Fruit fly (Drosophila melanogaster) whole organism, embryonic: ENCODE data around the gene Pxd.

Experiments used
- B-H1 ChIP-seq: fragments of 200-800 bp; sonication (Bioruptor generic); IDR thresholded peaks from 3 replicates; pipeline ENCODE4 v1.3.6; 2022; ENCODE audit warnings: missing biosample characterization, missing genetic modification characterization
- CG10267 ChIP-seq: fragments of 200-800 bp; sonication (Bioruptor generic); optimal IDR thresholded peaks from 2 replicates; lab custom pipeline; 2018; ENCODE audit warnings: missing biosample characterization, mild to moderate bottlenecking, missing genetic modification characterization, moderate library complexity
- CG10366 ChIP-seq: fragments of 200-800 bp; sonication (Bioruptor generic); IDR thresholded peaks from 2 replicates; pipeline ENCODE4 v1.3.6; 2022; ENCODE audit warnings: missing biosample characterization, missing genetic modification characterization
- CG10543 ChIP-seq: fragments of 200-800 bp; sonication (Bioruptor generic); optimal IDR thresholded peaks from 3 replicates; lab custom pipeline; 2017; ENCODE audit warnings: missing biosample characterization, mild to moderate bottlenecking, missing genetic modification characterization, moderate library complexity
- CG12769 ChIP-seq: fragments of 200-800 bp; sonication (Bioruptor generic); optimal IDR thresholded peaks from 2 replicates; lab custom pipeline; 2019; ENCODE audit warnings: missing biosample characterization, mild to moderate bottlenecking, missing genetic modification characterization, moderate library complexity
- CG14710 ChIP-seq: fragments of 200-800 bp; sonication (Bioruptor generic); optimal IDR thresholded peaks from 3 replicates; lab custom pipeline; 2019; ENCODE audit warnings: missing biosample characterization, mild to moderate bottlenecking, missing genetic modification characterization, moderate library complexity
- CG15479 ChIP-seq: fragments of 200-800 bp; sonication (Bioruptor generic); optimal IDR thresholded peaks from 3 replicates; lab custom pipeline; 2019; ENCODE audit warnings: missing biosample characterization, mild to moderate bottlenecking, missing genetic modification characterization, moderate library complexity
- CG15696 ChIP-seq: fragments of 200-800 bp; sonication (Bioruptor generic); optimal IDR thresholded peaks from 2 replicates; lab custom pipeline; 2019; ENCODE audit warnings: missing biosample characterization, mild to moderate bottlenecking, missing genetic modification characterization, moderate library complexity
- CG17361 ChIP-seq: fragments of 200-800 bp; sonication (Bioruptor generic); IDR thresholded peaks from 3 replicates; pipeline ENCODE4 v1.3.6; 2022; ENCODE audit warnings: missing biosample characterization, missing genetic modification characterization
- CG17612 ChIP-seq: fragments of 200-800 bp; sonication (Bioruptor generic); IDR thresholded peaks from 2 replicates; pipeline ENCODE4 v1.3.6; 2022; ENCODE audit warnings: missing biosample characterization, missing genetic modification characterization
- CG34422 ChIP-seq: fragments of 200-800 bp; sonication (Bioruptor generic); IDR thresholded peaks from 3 replicates; pipeline ENCODE4 v1.3.6; 2022; ENCODE audit warnings: missing biosample characterization, missing genetic modification characterization
- CG3838 ChIP-seq: fragments of 200-800 bp; sonication (Bioruptor generic); optimal IDR thresholded peaks from 3 replicates; lab custom pipeline; 2016; ENCODE audit warnings: missing biosample characterization, missing genetic modification characterization
- CG6689 ChIP-seq: fragments of 200-800 bp; sonication (Bioruptor generic); IDR thresholded peaks from 2 replicates; pipeline ENCODE4 v1.3.6; 2022; ENCODE audit warnings: missing biosample characterization, missing genetic modification characterization
- CG6813 ChIP-seq: fragments of 200-800 bp; sonication (Bioruptor generic); optimal IDR thresholded peaks from 2 replicates; lab custom pipeline; 2017; ENCODE audit warnings: missing biosample characterization, missing genetic modification characterization, mild to moderate bottlenecking, moderate library complexity, missing genetic modification reagents
- CG8089 ChIP-seq: fragments of 200-800 bp; sonication (Bioruptor generic); optimal IDR thresholded peaks from 3 replicates; lab custom pipeline; 2016; ENCODE audit warnings: missing biosample characterization, missing genetic modification characterization
- D ChIP-seq, 2 experiments: fragments of 200-800 bp in 1 of 2; fragments of >200 bp in 1 of 2; sonication (Bioruptor generic) in 1 of 2; optimal IDR thresholded peaks; 2 replicates in 1 of 2; 3 replicates in 1 of 2; lab custom pipeline; 2017; ENCODE audit warnings: mild to moderate bottlenecking in 1 of 2, missing biosample characterization in 1 of 2, missing genetic modification characterization in 1 of 2, missing genetic modification reagents in 1 of 2
- Doc3 ChIP-seq: fragments of 200-800 bp; sonication (Bioruptor generic); IDR thresholded peaks from 3 replicates; pipeline ENCODE4 v1.3.6; 2022; ENCODE audit warnings: missing biosample characterization, missing genetic modification characterization; ENCODE audit not compliant: partially characterized antibody
- Ets65A ChIP-seq: fragments of 200-800 bp; sonication (Bioruptor generic); peaks from one replicate; lab custom pipeline; 2016; ENCODE audit warnings: missing biosample characterization, missing genetic modification characterization
- HLH4C ChIP-seq: fragments of 200-800 bp; sonication (Bioruptor generic); IDR thresholded peaks from 3 replicates; pipeline ENCODE4 v1.3.6; 2022; ENCODE audit warnings: missing biosample characterization, missing genetic modification characterization; ENCODE audit not compliant: partially characterized antibody
- HLHmδ ChIP-seq: fragments of 200-800 bp; sonication (Bioruptor generic); optimal IDR thresholded peaks from 2 replicates; lab custom pipeline; 2018; ENCODE audit warnings: missing biosample characterization, mild to moderate bottlenecking, missing genetic modification characterization, moderate library complexity
- Lim3 ChIP-seq: fragments of 200-800 bp; sonication (Bioruptor generic); IDR thresholded peaks from 2 replicates; pipeline ENCODE4 v1.3.6; 2022; ENCODE audit warnings: missing biosample characterization, missing genetic modification characterization
- Mad ChIP-seq: fragments of 200-800 bp; sonication (Bioruptor generic); optimal IDR thresholded peaks from 2 replicates; lab custom pipeline; 2016; ENCODE audit warnings: missing biosample characterization, missing genetic modification characterization
- Nf-YA ChIP-seq: fragments of 200-800 bp; sonication (Bioruptor generic); IDR thresholded peaks from 2 replicates; pipeline ENCODE4 v1.3.6; 2022; ENCODE audit warnings: missing biosample characterization, missing genetic modification characterization
- Spps ChIP-seq: fragments of 200-800 bp; sonication (Bioruptor generic); optimal IDR thresholded peaks from 2 replicates; lab custom pipeline; 2018; ENCODE audit warnings: missing biosample characterization, mild to moderate bottlenecking, missing genetic modification characterization
- Vsx1 ChIP-seq: fragments of 200-800 bp; sonication (Bioruptor generic); optimal IDR thresholded peaks from 2 replicates; lab custom pipeline; 2017; ENCODE audit warnings: missing biosample characterization, mild to moderate bottlenecking, missing genetic modification characterization, missing genetic modification reagents
- aop ChIP-seq: fragments of 200-800 bp; sonication (Bioruptor generic); IDR thresholded peaks from 2 replicates; pipeline ENCODE4 v1.3.6; 2022; ENCODE audit warnings: missing biosample characterization, missing genetic modification characterization
- bcd ChIP-seq: fragments of 200-800 bp; sonication (Bioruptor generic); optimal IDR thresholded peaks from 2 replicates; lab custom pipeline; 2017; ENCODE audit warnings: missing biosample characterization, mild to moderate bottlenecking, missing genetic modification characterization
- cato ChIP-seq: fragments of 200-800 bp; sonication (Bioruptor generic); optimal IDR thresholded peaks from 2 replicates; lab custom pipeline; 2016; ENCODE audit warnings: missing biosample characterization, missing genetic modification characterization, borderline replicate concordance
- chn ChIP-seq: fragments of 200-800 bp; sonication (Bioruptor generic); optimal IDR thresholded peaks from 2 replicates; lab custom pipeline; 2016; ENCODE audit warnings: missing biosample characterization, missing genetic modification characterization
- ci ChIP-seq: fragments of 200-800 bp; sonication (Bioruptor generic); IDR thresholded peaks from 3 replicates; pipeline ENCODE4 v1.3.6; 2022; ENCODE audit warnings: missing biosample characterization, missing genetic modification characterization
- danr ChIP-seq: fragments of 200-800 bp; sonication (Bioruptor generic); IDR thresholded peaks from 2 replicates; pipeline ENCODE4 v1.3.6; 2022; ENCODE audit warnings: missing biosample characterization, missing genetic modification characterization
- dati ChIP-seq: fragments of 200-800 bp; sonication (Bioruptor generic); IDR thresholded peaks from 2 replicates; pipeline ENCODE4 v1.3.6; 2022; ENCODE audit warnings: missing biosample characterization, missing genetic modification characterization
- dmrt99B ChIP-seq: fragments of 200-800 bp; sonication (Bioruptor generic); optimal IDR thresholded peaks from 2 replicates; lab custom pipeline; 2018; ENCODE audit warnings: missing biosample characterization, mild to moderate bottlenecking, missing genetic modification characterization, moderate library complexity
- ftz-f1 ChIP-seq: fragments of 200-800 bp; sonication (Bioruptor generic); optimal IDR thresholded peaks from 2 replicates; lab custom pipeline; 2016; ENCODE audit warnings: missing biosample characterization, missing genetic modification characterization
- gcm ChIP-seq: fragments of 200-800 bp; sonication (Bioruptor generic); optimal IDR thresholded peaks from 2 replicates; lab custom pipeline; 2019; ENCODE audit warnings: missing biosample characterization, mild to moderate bottlenecking, missing genetic modification characterization, moderate library complexity
- gro ChIP-seq: fragments of 200-800 bp; sonication (Bioruptor generic); optimal IDR thresholded peaks from 2 replicates; lab custom pipeline; 2016; ENCODE audit warnings: missing biosample characterization, missing genetic modification characterization
- hth ChIP-seq: fragments of >200 bp; optimal IDR thresholded peaks from 2 replicates; lab custom pipeline; 2017; ENCODE audit warnings: inconsistent platforms
- nerfin-2 ChIP-seq: fragments of 200-800 bp; sonication (Bioruptor generic); IDR thresholded peaks from 2 replicates; pipeline ENCODE4 v1.3.6; 2022; ENCODE audit warnings: missing biosample characterization, missing genetic modification characterization; ENCODE audit not compliant: partially characterized antibody
- nom ChIP-seq: fragments of 200-800 bp; sonication (Bioruptor generic); optimal IDR thresholded peaks from 2 replicates; lab custom pipeline; 2017; ENCODE audit warnings: missing biosample characterization, missing genetic modification characterization, mild to moderate bottlenecking, moderate library complexity, missing genetic modification reagents
- peb ChIP-seq: fragments of 200-800 bp; sonication (Bioruptor generic); IDR thresholded peaks from 2 replicates; pipeline ENCODE4 v1.3.6; 2022; ENCODE audit warnings: missing biosample characterization, missing genetic modification characterization
- sd ChIP-seq: fragments of 200-800 bp; sonication (Bioruptor generic); optimal IDR thresholded peaks from 3 replicates; lab custom pipeline; 2018; ENCODE audit warnings: missing biosample characterization, mild to moderate bottlenecking, missing genetic modification characterization, moderate library complexity
- so ChIP-seq: fragments of 200-800 bp; sonication (Bioruptor generic); IDR thresholded peaks from 3 replicates; pipeline ENCODE4 v1.3.6; 2022; ENCODE audit warnings: missing biosample characterization, missing genetic modification characterization
- stc ChIP-seq: fragments of 200-800 bp; sonication (Bioruptor generic); IDR thresholded peaks from 2 replicates; pipeline ENCODE4 v1.3.6; 2022; ENCODE audit warnings: missing biosample characterization, missing genetic modification characterization
- ttk ChIP-seq: fragments of 200-800 bp; sonication (Bioruptor generic); IDR thresholded peaks from 2 replicates; pipeline ENCODE4 v2.1.2; 2022; ENCODE audit warnings: missing biosample characterization, missing genetic modification characterization
- unc-4 ChIP-seq: fragments of 200-800 bp; sonication (Bioruptor generic); IDR thresholded peaks from 2 replicates; pipeline ENCODE4 v1.3.6; 2022; ENCODE audit warnings: missing biosample characterization, missing genetic modification characterization; ENCODE audit not compliant: partially characterized antibody
- vfl ChIP-seq: fragments of 200-800 bp; sonication (Bioruptor generic); optimal IDR thresholded peaks from 2 replicates; lab custom pipeline; 2016; ENCODE audit warnings: missing biosample characterization, missing genetic modification characterization
- wdn ChIP-seq: fragments of 200-800 bp; sonication (Bioruptor generic); IDR thresholded peaks from 2 replicates; pipeline ENCODE4 v1.3.6; 2022; ENCODE audit warnings: missing biosample characterization, missing genetic modification characterization
- zen2 ChIP-seq: fragments of 200-800 bp; sonication (Bioruptor generic); IDR thresholded peaks from 3 replicates; pipeline ENCODE4 v1.3.6; 2022; ENCODE audit warnings: missing biosample characterization, missing genetic modification characterization; ENCODE audit not compliant: partially characterized antibody

The Pxd gene

DNA sequence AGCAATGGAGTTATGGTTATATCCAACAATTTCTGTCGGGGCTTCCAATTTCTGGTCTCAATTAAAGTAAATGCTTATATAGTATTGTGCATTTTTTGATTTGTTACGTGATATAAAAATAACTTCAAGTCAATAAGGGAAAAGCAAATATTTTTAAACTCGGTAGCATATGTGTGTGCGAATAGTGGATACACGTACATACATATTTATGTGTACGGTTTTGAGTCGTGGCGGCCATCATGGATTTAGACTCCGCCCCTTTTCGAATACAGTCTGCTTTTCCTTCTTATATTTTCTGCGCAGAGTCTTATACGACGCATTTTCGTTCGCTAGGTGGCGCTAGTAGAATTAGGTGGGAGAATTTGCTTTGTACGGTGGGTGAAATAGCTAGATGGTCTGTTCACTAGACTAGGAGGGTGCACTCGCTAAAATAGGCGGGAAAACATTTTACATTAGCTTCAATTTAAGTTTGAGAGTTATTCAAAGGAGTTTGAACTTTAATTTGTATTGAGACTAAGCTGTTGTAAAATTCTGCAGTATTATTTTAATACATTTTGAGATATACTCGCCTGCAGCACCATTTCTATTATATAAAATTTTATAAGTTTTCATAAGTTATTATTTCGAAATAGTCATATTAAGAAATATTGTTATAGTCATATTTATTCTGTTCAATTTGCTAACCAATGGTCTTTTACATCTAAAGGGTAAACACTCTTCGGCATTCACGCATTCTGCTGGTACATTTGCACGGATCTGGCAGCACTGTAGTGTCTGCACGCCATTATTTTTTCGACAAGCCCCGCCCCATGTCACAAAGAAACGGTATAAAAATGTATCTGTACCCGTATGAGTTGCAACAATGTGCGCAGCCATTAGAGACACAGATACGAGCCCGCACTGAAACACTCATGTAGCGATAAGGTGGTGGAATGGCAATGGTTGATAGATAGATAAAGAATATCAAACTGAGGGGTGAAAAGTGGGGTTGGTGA lies 44.7 kb upstream of the Pxd start (continued):
- peak; percentile 81 for TF ChIP-seq CG17361 (GFP tag; lab: Robert Waterston, UW)
- no peak for TF ChIP-seq Lim3 (GFP tag; lab: Robert Waterston, UW)
- peak; percentile 67 for TF ChIP-seq sd
- TF ChIP-seq unc-4 (GFP tag; lab: Robert Waterston, UW): no peak
- TF ChIP-seq CG12769 (tag; lab: Kevin White, UChicago): no peak
- TF ChIP-seq gcm (GFP tag; lab: Kevin White, UChicago): peak; percentile 99
- TF ChIP-seq peb (GFP tag; lab: Robert Waterston, UW): no peak
- TF ChIP-seq CG6689 (GFP tag; lab: Robert Waterston, UW): peak; percentile 44
- no peak for TF ChIP-seq gro (GFP tag; lab: Kevin White, UChicago)
- peak; percentile 17 for TF ChIP-seq cato
- TF ChIP-seq HLH4C: no peak
- no peak for TF ChIP-seq hth (lab: Kevin White, UChicago)
- TF ChIP-seq CG15479 (GFP tag; lab: Kevin White, UChicago): peak; percentile 99
- TF ChIP-seq CG17612: no peak
- TF ChIP-seq aop (GFP tag; lab: Robert Waterston, UW): no peak
- TF ChIP-seq CG6813 (GFP tag; lab: Kevin White, UChicago): no peak
- peak; percentile 39 for TF ChIP-seq CG3838 (GFP tag; lab: Kevin White, UChicago)
- TF ChIP-seq B-H1: peak; percentile 45; the same call in 2 of the 3 replicates
- no peak for TF ChIP-seq Nf-YA (GFP tag; lab: Robert Waterston, UW)
- peak; percentile 53 for TF ChIP-seq CG10543 (GFP tag; lab: Kevin White, UChicago)
- no peak for TF ChIP-seq D (optimal IDR thresholded peaks at IDR 0.05; lab: Kevin White, UChicago)
- TF ChIP-seq D (GFP tag; optimal IDR thresholded peaks at IDR 0.05; lab: Kevin White, UChicago): peak; percentile 69
- no peak for TF ChIP-seq HLHmδ
- TF ChIP-seq vfl: no peak
- TF ChIP-seq danr: no peak
- TF ChIP-seq Mad: peak; percentile 9
- no peak for TF ChIP-seq nerfin-2 (GFP tag; lab: Robert Waterston, UW)
- TF ChIP-seq ttk (GFP tag; lab: Robert Waterston, UW): no peak
- no peak for TF ChIP-seq Doc3 (GFP tag; lab: Robert Waterston, UW)
- peak; percentile 92 for TF ChIP-seq Ets65A (GFP tag; lab: Kevin White, UChicago)
- peak; percentile 75 for TF ChIP-seq CG14710 (tag; lab: Kevin White, UChicago)
- TF ChIP-seq stc (GFP tag; lab: Robert Waterston, UW): peak; percentile 65
- TF ChIP-seq Vsx1 (GFP tag; lab: Kevin White, UChicago): peak; percentile 90
- TF ChIP-seq chn (GFP tag; lab: Kevin White, UChicago): peak; percentile 45
- no peak for TF ChIP-seq CG8089 (GFP tag; lab: Kevin White, UChicago)
- no peak for TF ChIP-seq zen2
- peak; percentile 67 for TF ChIP-seq bcd (GFP tag; lab: Kevin White, UChicago)
- TF ChIP-seq CG34422: peak; percentile 62; the same call in 1 of the 3 replicates
- TF ChIP-seq so (GFP tag; lab: Robert Waterston, UW): peak; percentile 64; the same call in 2 of the 3 replicates
- TF ChIP-seq CG10366 (GFP tag; lab: Robert Waterston, UW): peak; percentile 60
- no peak for TF ChIP-seq dati (GFP tag; lab: Robert Waterston, UW)
- no peak for TF ChIP-seq ftz-f1 (GFP tag; lab: Kevin White, UChicago)
- TF ChIP-seq ci (GFP tag; lab: Robert Waterston, UW): peak; percentile 54; the same call in 2 of the 3 replicates
- no peak for TF ChIP-seq nom (GFP tag; lab: Kevin White, UChicago)
- TF ChIP-seq CG10267 (tag; lab: Kevin White, UChicago): peak; percentile 68
- TF ChIP-seq wdn (GFP tag; lab: Robert Waterston, UW): 0 out of 2 replicates have a peak, but pooled peaks have one; percentile 15
- TF ChIP-seq CG15696: peak; percentile 67
- no peak for TF ChIP-seq dmrt99B (tag; lab: Kevin White, UChicago)
- peak; percentile 23 for TF ChIP-seq Spps (tag; lab: Kevin White, UChicago)
